Worm (Caenorhabditis elegans) whole organism, L4 larva: ENCODE results near the gene nas-8.

Experiments
- D1046.2 ChIP-seq: fragments of 200-800 bp; sonication (Bioruptor generic); IDR thresholded peaks from 2 replicates; pipeline ENCODE4 v1.3.6; 2022; ENCODE audit warnings: missing genetic modification characterization, missing compliant biosample characterization
- F37D6.2 ChIP-seq: sonication (generic microtip); optimal IDR thresholded peaks from 2 replicates; lab custom pipeline; 2016; ENCODE audit warnings: mild to moderate bottlenecking, missing genetic modification characterization, missing compliant biosample characterization
- T26A8.4 ChIP-seq: fragments of 200-800 bp; sonication (Bioruptor generic); IDR thresholded peaks from 2 replicates; pipeline ENCODE4 v1.3.6; 2022; ENCODE audit warnings: missing genetic modification characterization, missing compliant biosample characterization
- Y75B8A.6 ChIP-seq: fragments of 200-800 bp; sonication (Bioruptor generic); IDR thresholded peaks from 2 replicates; pipeline ENCODE4 v1.3.6; 2022; ENCODE audit warnings: missing genetic modification reagents, missing genetic modification characterization, missing compliant biosample characterization
- ZK337.2 ChIP-seq: fragments of 200-800 bp; sonication (Bioruptor generic); IDR thresholded peaks from 2 replicates; pipeline ENCODE4 v1.3.6; 2022; ENCODE audit warnings: missing genetic modification reagents, missing genetic modification characterization, missing compliant biosample characterization
- aha-1 ChIP-seq: fragments of 150-350 bp; peaks from one replicate; lab custom pipeline; 2014; ENCODE audit warnings: missing biosample characterization, missing genetic modification characterization
- ama-1 ChIP-seq: fragments of 150-350 bp; optimal IDR thresholded peaks from 2 replicates; lab custom pipeline; 2014; ENCODE audit warnings: inconsistent platforms, mixed read lengths
- ceh-32 ChIP-seq: sonication (generic microtip); optimal IDR thresholded peaks from 2 replicates; lab custom pipeline; 2016; ENCODE audit warnings: mild to moderate bottlenecking, missing genetic modification characterization, missing compliant biosample characterization; ENCODE audit not compliant: poor library complexity
- ceh-62 ChIP-seq: sonication (generic microtip); optimal IDR thresholded peaks from 2 replicates; lab custom pipeline; 2017; ENCODE audit warnings: missing biosample characterization, missing genetic modification characterization
- ces-1 ChIP-seq: fragments of 150-350 bp; sonication (generic microtip); optimal IDR thresholded peaks from 4 replicates; lab custom pipeline; 2014; ENCODE audit warnings: missing biosample characterization, missing genetic modification reagents, missing genetic modification characterization
- daf-12 ChIP-seq: fragments of 150-350 bp; optimal IDR thresholded peaks from 2 replicates; lab custom pipeline; 2014; ENCODE audit warnings: missing biosample characterization, missing genetic modification reagents, missing genetic modification characterization
- daf-16 ChIP-seq, 3 experiments: sonication (generic microtip); optimal IDR thresholded peaks; 2 replicates each; lab custom pipeline; 2016 to 2017; ENCODE audit warnings: missing genetic modification characterization in 3 of 3, missing genetic modification reagents in 3 of 3, mild to moderate bottlenecking in 2 of 3, missing compliant biosample characterization in 2 of 3, missing biosample characterization in 1 of 3, moderate library complexity in 1 of 3
- duxl-1 ChIP-seq: sonication (generic microtip); optimal IDR thresholded peaks from 2 replicates; lab custom pipeline; 2016; ENCODE audit warnings: mild to moderate bottlenecking, missing genetic modification characterization, moderate library complexity, missing compliant biosample characterization; ENCODE audit not compliant: poor library complexity
- egl-43 ChIP-seq: fragments of 200-800 bp; sonication (Bioruptor generic); IDR thresholded peaks from 2 replicates; pipeline ENCODE4 v1.3.6; 2022; ENCODE audit warnings: missing genetic modification reagents, missing genetic modification characterization, missing compliant biosample characterization
- gei-8 ChIP-seq: fragments of 200-800 bp; sonication (Bioruptor generic); optimal IDR thresholded peaks from 2 replicates; lab custom pipeline; 2018; ENCODE audit warnings: mild to moderate bottlenecking, missing genetic modification characterization, missing compliant biosample characterization
- hlh-11 ChIP-seq: fragments of 200-800 bp; sonication (Bioruptor generic); optimal IDR thresholded peaks from 2 replicates; lab custom pipeline; 2018; ENCODE audit warnings: mild to moderate bottlenecking, missing genetic modification characterization, missing compliant biosample characterization
- lim-7 ChIP-seq: fragments of 200-800 bp; sonication (Bioruptor generic); IDR thresholded peaks from 2 replicates; pipeline ENCODE4 v1.3.6; 2022; ENCODE audit warnings: missing genetic modification characterization, missing compliant biosample characterization
- lin-1 ChIP-seq: fragments of 200-800 bp; sonication (Bioruptor generic); IDR thresholded peaks from 2 replicates; pipeline ENCODE4 v1.3.6; 2022; ENCODE audit warnings: missing genetic modification reagents, missing genetic modification characterization, missing compliant biosample characterization
- lin-39 ChIP-seq: fragments of 150-350 bp; optimal IDR thresholded peaks from 2 replicates; lab custom pipeline; 2014; ENCODE audit warnings: missing biosample characterization, missing genetic modification reagents, missing genetic modification characterization
- mep-1 ChIP-seq: fragments of 150-350 bp; sonication (generic microtip); optimal IDR thresholded peaks from 3 replicates; lab custom pipeline; 2014; ENCODE audit warnings: missing biosample characterization, missing genetic modification characterization
- mxl-3 ChIP-seq: fragments of 200-800 bp; sonication (Bioruptor generic); optimal IDR thresholded peaks from 2 replicates; lab custom pipeline; 2018; ENCODE audit warnings: mild to moderate bottlenecking, missing genetic modification characterization, missing compliant biosample characterization
- nhr-10 ChIP-seq: fragments of 150-350 bp; optimal IDR thresholded peaks from 2 replicates; lab custom pipeline; 2014; ENCODE audit warnings: missing biosample characterization, missing genetic modification characterization
- nhr-11 ChIP-seq: fragments of 150-350 bp; optimal IDR thresholded peaks from 2 replicates; lab custom pipeline; 2014; ENCODE audit warnings: missing biosample characterization, missing genetic modification characterization
- nhr-111 ChIP-seq: fragments of 200-800 bp; sonication (Bioruptor generic); optimal IDR thresholded peaks from 2 replicates; lab custom pipeline; 2018; ENCODE audit warnings: mild to moderate bottlenecking, missing genetic modification characterization, missing compliant biosample characterization
- nhr-237 ChIP-seq: sonication (generic microtip); optimal IDR thresholded peaks from 2 replicates; lab custom pipeline; 2017; ENCODE audit warnings: missing biosample characterization, missing genetic modification characterization
- nhr-25 ChIP-seq: sonication (generic microtip); optimal IDR thresholded peaks from 2 replicates; lab custom pipeline; 2017; ENCODE audit warnings: missing genetic modification characterization, mild to moderate bottlenecking, missing compliant biosample characterization, antibody characterized with exemption, moderate library complexity, borderline replicate concordance; ENCODE audit not compliant: insufficient read depth
- nhr-77 ChIP-seq: fragments of 150-350 bp; optimal IDR thresholded peaks from 2 replicates; lab custom pipeline; 2014; ENCODE audit warnings: missing biosample characterization, missing genetic modification characterization
- php-3 ChIP-seq: fragments of 200-800 bp; sonication (Bioruptor generic); IDR thresholded peaks from 2 replicates; pipeline ENCODE4 v1.3.6; 2022; ENCODE audit warnings: missing genetic modification reagents, missing genetic modification characterization, missing compliant biosample characterization
- rbr-2 ChIP-seq: sonication (generic microtip); optimal IDR thresholded peaks from 2 replicates; lab custom pipeline; 2016; ENCODE audit warnings: missing genotype, missing genetic modification characterization, missing compliant biosample characterization
- sdz-12 ChIP-seq: fragments of 200-800 bp; sonication (Bioruptor generic); optimal IDR thresholded peaks from 2 replicates; lab custom pipeline; 2018; ENCODE audit warnings: mild to moderate bottlenecking, missing genetic modification characterization, missing compliant biosample characterization
- set-16 ChIP-seq: fragments of 200-800 bp; sonication (Bioruptor generic); IDR thresholded peaks from 2 replicates; pipeline ENCODE4 v1.3.6; 2022; ENCODE audit warnings: missing genetic modification reagents, missing genetic modification characterization, missing compliant biosample characterization
- snpc-1.2 ChIP-seq: fragments of 200-800 bp; sonication (Bioruptor generic); IDR thresholded peaks from 2 replicates; pipeline ENCODE4 v1.3.6; 2022; ENCODE audit warnings: missing genetic modification reagents, missing genetic modification characterization, missing compliant biosample characterization
- tra-1 ChIP-seq: fragments of 200-800 bp; sonication (Bioruptor generic); IDR thresholded peaks from 2 replicates; pipeline ENCODE4 v1.3.6; 2022; ENCODE audit warnings: missing genetic modification reagents, missing genetic modification characterization, missing compliant biosample characterization
- unc-62 ChIP-seq, 3 experiments: fragments of 150-350 bp in 1 of 3; sonication (generic microtip); optimal IDR thresholded peaks in 2 of 3; peaks in 1 of 3; 1 replicate in 1 of 3; 2 replicates in 2 of 3; lab custom pipeline; 2014 to 2017; ENCODE audit warnings: missing biosample characterization in 3 of 3, missing genetic modification characterization in 3 of 3, missing genetic modification reagents in 3 of 3, missing genotype in 1 of 3
- zag-1 ChIP-seq: fragments of 150-350 bp; optimal IDR thresholded peaks from 2 replicates; lab custom pipeline; 2014; ENCODE audit warnings: missing biosample characterization, missing genetic modification characterization
- zfp-3 ChIP-seq: fragments of 200-800 bp; sonication (Bioruptor generic); conservative IDR thresholded peaks from 2 replicates; pipeline ENCODE4 v1.3.6; 2022; ENCODE audit warnings: missing genetic modification reagents, missing genetic modification characterization, missing compliant biosample characterization
- zip-2 ChIP-seq: fragments of 150-350 bp; optimal IDR thresholded peaks from 2 replicates; lab custom pipeline; 2014; ENCODE audit warnings: missing biosample characterization, missing genetic modification characterization
- ztf-11 ChIP-seq: fragments of 150-350 bp; optimal IDR thresholded peaks from 2 replicates; lab custom pipeline; 2014; ENCODE audit warnings: missing biosample characterization, missing genetic modification characterization

The nas-8 gene

DNA sequence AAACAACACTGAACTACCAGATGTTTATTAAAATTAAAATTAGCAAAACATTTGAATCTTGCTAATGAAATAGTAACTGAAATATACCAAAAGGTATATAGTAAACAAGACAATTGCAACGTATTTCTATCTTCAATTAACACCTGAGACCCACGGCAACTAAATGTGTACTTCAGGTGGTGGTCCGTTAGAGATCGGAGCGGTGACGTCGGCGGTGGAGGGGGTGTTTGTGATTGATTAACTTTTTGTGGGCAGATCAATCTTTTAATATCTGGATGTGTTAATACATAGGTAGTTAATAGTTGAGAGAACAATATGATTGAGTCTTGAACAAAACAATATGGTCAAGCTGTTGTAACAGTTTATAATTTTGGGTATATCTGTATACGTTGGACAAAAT lies 18.6 kb upstream of the nas-8 start:
- no peak for TF ChIP-seq aha-1
- no peak for TF ChIP-seq snpc-1.2 (GFP tag; lab: Robert Waterston, UW)
- no peak for TF ChIP-seq D1046.2 (GFP tag; lab: Robert Waterston, UW)
- TF ChIP-seq php-3 (GFP tag; lab: Robert Waterston, UW): no peak
- no peak for TF ChIP-seq nhr-237 (tag; lab: Kevin White, UChicago)
- no peak for TF ChIP-seq lin-39 (tag; lab: Kevin White, UChicago)
- no peak for TF ChIP-seq nhr-25 (tag; lab: Kevin White, UChicago)
- no peak for TF ChIP-seq lin-1 (GFP tag; lab: Robert Waterston, UW)
- no peak for TF ChIP-seq lim-7
- TF ChIP-seq set-16 (GFP tag; lab: Robert Waterston, UW): no peak
- TF ChIP-seq ama-1 (lab: Kevin White, UChicago): no peak
- no peak for TF ChIP-seq ces-1 (GFP tag; lab: Kevin White, UChicago)
- no peak for TF ChIP-seq nhr-111
- no peak for TF ChIP-seq ceh-32
- no peak for TF ChIP-seq T26A8.4 (GFP tag; lab: Robert Waterston, UW)
- no peak for TF ChIP-seq ceh-62 (tag; lab: Kevin White, UChicago)
- TF ChIP-seq zip-2 (tag; lab: Kevin White, UChicago): no peak
- TF ChIP-seq nhr-77: no peak
- no peak for TF ChIP-seq F37D6.2 (tag; lab: Kevin White, UChicago)

DNA sequence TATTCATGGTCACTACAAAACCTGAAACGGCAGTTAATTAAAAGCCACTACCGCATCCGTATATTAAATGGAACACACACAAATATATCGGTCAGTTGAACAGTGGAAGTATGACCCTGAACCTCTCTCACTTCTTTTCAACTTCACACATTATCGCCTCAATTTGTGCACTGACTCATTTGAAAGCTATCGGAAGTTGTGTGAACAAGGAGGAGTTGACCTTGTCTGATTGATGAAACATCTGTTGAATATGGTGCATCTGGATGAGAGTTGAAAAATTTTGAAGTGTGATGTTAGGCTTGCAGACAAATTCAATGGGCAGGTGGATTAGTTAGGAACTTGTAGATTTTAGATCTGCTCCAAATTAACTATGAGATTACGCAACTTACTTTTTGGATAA lies 17.2 kb upstream of the nas-8 start:
- TF ChIP-seq unc-62 (GFP tag; optimal IDR thresholded peaks at IDR 0.05 in 1 of 2; lab: Kevin White, UChicago): peak in 1 of 2 experiments; percentile 95
- TF ChIP-seq unc-62 (tag; optimal IDR thresholded peaks at IDR 0.05; lab: Kevin White, UChicago): no peak
- no peak for TF ChIP-seq nhr-77
- TF ChIP-seq, all 104 proteins: peak for 1

DNA sequence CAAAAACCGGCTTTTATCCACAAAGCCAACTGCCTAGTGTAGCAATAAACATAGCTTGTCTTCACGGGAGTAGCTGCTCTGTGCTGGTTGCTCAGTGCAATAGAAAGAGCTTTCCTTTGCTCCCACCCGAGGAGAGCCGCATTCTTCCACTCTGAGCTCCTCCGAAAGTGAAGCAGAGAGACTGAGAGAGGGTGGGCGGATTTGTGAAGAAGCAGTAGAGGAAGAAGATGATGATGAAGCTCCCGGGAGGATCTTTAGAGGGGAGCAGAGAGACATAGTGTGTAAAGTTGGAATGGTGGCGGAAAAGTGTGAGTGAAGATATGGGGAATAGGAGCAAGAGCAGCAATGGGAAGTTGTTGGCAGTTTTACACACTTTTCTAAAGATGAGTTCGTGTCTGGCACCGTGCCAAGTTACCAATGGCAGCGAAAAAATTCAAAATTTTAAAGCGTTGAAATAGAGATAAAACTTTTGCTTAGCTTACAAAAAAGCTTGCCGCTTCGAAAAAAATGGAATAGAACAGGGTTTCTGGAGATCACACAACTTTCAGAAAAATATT lies 16.1 kb upstream of the nas-8 start, which contains the start of gene ZC477.4:
Gene ZC477.4 (minus strand): TSS at position 276 of the 557 bp plus-strand sequence.
- TF ChIP-seq daf-16 (GFP tag; optimal IDR thresholded peaks at IDR 0.05; lab: Kevin White, UChicago) (peak in 1 of 2 experiments; percentile 68), daf-16 (tag; optimal IDR thresholded peaks at IDR 0.05; lab: Kevin White, UChicago) (no peak), rbr-2 (no peak), zag-1 (no peak), nhr-10 (no peak), mxl-3 (GFP tag; lab: Kevin White, UChicago) (peak; percentile 4), hlh-11 (tag; lab: Kevin White, UChicago) (peak; percentile 52), duxl-1 (no peak), daf-12 (no peak), ztf-11 (tag; lab: Kevin White, UChicago) (no peak), egl-43 (GFP tag; lab: Robert Waterston, UW) (no peak), ZK337.2 (no peak), set-16 (GFP tag; lab: Robert Waterston, UW) (peak; percentile 53), nhr-11 (tag; lab: Kevin White, UChicago) (peak; percentile 39), tra-1 (GFP tag; lab: Robert Waterston, UW) (no peak), php-3 (GFP tag; lab: Robert Waterston, UW) (no peak), ama-1 (lab: Kevin White, UChicago) (no peak), gei-8 (GFP tag; lab: Kevin White, UChicago) (no peak), zip-2 (tag; lab: Kevin White, UChicago) (no peak), unc-62 (GFP tag; optimal IDR thresholded peaks at IDR 0.05 in 1 of 2; lab: Kevin White, UChicago) (peak in 1 of 2 experiments; percentile 41), unc-62 (tag; optimal IDR thresholded peaks at IDR 0.05; lab: Kevin White, UChicago) (no peak), zfp-3 (no peak), Y75B8A.6 (GFP tag; lab: Robert Waterston, UW) (no peak), sdz-12 (GFP tag; lab: Kevin White, UChicago) (no peak), mep-1 (tag; lab: Kevin White, UChicago) (no peak)
- TF ChIP-seq, all 104 proteins: peak for 6
